Fruit fly (Drosophila melanogaster): ENCODE data around the gene alpha-Est6.

The alpha-Est6 gene

dm6 chr3R:7528677-7529076 lies at the start of gene alpha-Est6:
Gene alpha-Est6 (minus strand): TSS chr3R:7528777.
- TF ChIP-seq CG9932 (GFP tag; IDR thresholded peaks at IDR 0.05) (no peak), mld (GFP tag; IDR thresholded peaks at IDR 0.05; ENCODE audit: partially characterized antibody) (no peak), CG15479 (GFP tag; optimal IDR thresholded peaks at IDR 0.05) (no peak), wek (GFP tag; optimal IDR thresholded peaks at IDR 0.05) (no peak), CG7745 (tag; optimal IDR thresholded peaks at IDR 0.05) (no peak), Max (GFP tag; optimal IDR thresholded peaks at IDR 0.05) (no peak), nerfin-2 (GFP tag; IDR thresholded peaks at IDR 0.05; ENCODE audit: partially characterized antibody) (no peak), cad (GFP tag; optimal IDR thresholded peaks at IDR 0.05) (no peak), CG4328 (GFP tag; optimal IDR thresholded peaks at IDR 0.05) (no peak), CG5953 (GFP tag; IDR thresholded peaks at IDR 0.05) (no peak), CG2889 (GFP tag; IDR thresholded peaks at IDR 0.05) (no peak), Neu2 (GFP tag; optimal IDR thresholded peaks at IDR 0.05; ENCODE audit: borderline replicate concordance) (no peak), stc (GFP tag; IDR thresholded peaks at IDR 0.05) (no peak), CG5180 (GFP tag; optimal IDR thresholded peaks at IDR 0.05) (no peak), CG4360 (GFP tag; IDR thresholded peaks at IDR 0.05) (no peak), CG18011 (GFP tag; optimal IDR thresholded peaks at IDR 0.05) (no peak), Ravus (GFP tag; IDR thresholded peaks at IDR 0.05) (no peak)

DNA sequence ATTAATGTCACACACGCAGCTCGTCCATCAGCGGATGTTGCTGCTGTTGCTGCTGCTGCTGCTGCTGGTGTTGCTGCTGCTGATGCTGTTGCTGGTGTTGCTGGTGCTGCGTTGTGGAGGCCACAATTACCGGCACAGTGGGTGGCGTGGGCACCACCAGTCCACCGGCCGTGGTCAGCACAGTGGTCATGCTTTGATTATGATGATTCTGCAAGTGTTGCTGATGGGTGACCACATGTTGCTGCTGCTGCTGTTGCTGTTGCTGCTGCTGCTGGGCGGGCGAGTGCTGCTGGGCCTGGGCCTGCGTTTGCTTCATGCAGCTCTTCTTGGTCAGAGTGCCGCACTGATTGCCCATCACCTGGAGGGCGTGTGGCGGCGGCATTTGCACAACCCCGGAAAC lies 43.7 kb upstream of the alpha-Est6 start:
- peak in 1 of 2 experiments; percentile 4 for TF ChIP-seq Dfd (GFP tag; optimal IDR thresholded peaks at IDR 0.05)
- TF ChIP-seq emc (GFP tag; optimal IDR thresholded peaks at IDR 0.05), result no peak
- 0 out of 2 replicates have a peak, but pooled peaks have one; percentile 9 for TF ChIP-seq klu (GFP tag; IDR thresholded peaks at IDR 0.05)
- no peak for TF ChIP-seq yki (optimal IDR thresholded peaks at IDR 0.05)
- TF ChIP-seq CG12219 (GFP tag; optimal IDR thresholded peaks at IDR 0.05), result no peak
- peak; percentile 36 for TF ChIP-seq Ets65A (GFP tag)
- TF ChIP-seq CG1792 (GFP tag; optimal IDR thresholded peaks at IDR 0.05), result no peak

- peak; percentile 7 for TF ChIP-seq Ets65A (GFP tag)
- no peak for TF ChIP-seq Stat92E (GFP tag; optimal IDR thresholded peaks at IDR 0.05)
- 0 out of 3 replicates have a peak, but pooled peaks have one; percentile 25 for TF ChIP-seq vnd (GFP tag; IDR thresholded peaks at IDR 0.05; ENCODE audit: partially characterized antibody)
- no peak for TF ChIP-seq HHEX (GFP tag; optimal IDR thresholded peaks at IDR 0.05)
Measured at dm6 chr3R:7551708-7552107, 23.1 kb upstream of the alpha-Est6 start, which contains the start of gene CG45545. Gene CG45545 (plus strand): TSS chr3R:7552008.

- peak; percentile 26 for TF ChIP-seq sens (GFP tag)
- peak; percentile 51 for TF ChIP-seq exex (tag; optimal IDR thresholded peaks at IDR 0.05)
- 0 out of 2 replicates have a peak, but pooled peaks have one; percentile 10 for TF ChIP-seq slbo (GFP tag; IDR thresholded peaks at IDR 0.05)
- TF ChIP-seq nerfin-2 (GFP tag; IDR thresholded peaks at IDR 0.05; ENCODE audit: partially characterized antibody), result no peak
- peak in 1 of 2 experiments; percentile 88 for TF ChIP-seq insv (GFP tag; optimal IDR thresholded peaks at IDR 0.05)
- peak; percentile 63 for TF ChIP-seq E2f2 (GFP tag; IDR thresholded peaks at IDR 0.05)
- TF ChIP-seq CG6175 (GFP tag; IDR thresholded peaks at IDR 0.05), result 0 out of 3 replicates have a peak, but pooled peaks have one; percentile 33
- TF ChIP-seq Awh (GFP tag; IDR thresholded peaks at IDR 0.05), result no peak
- TF ChIP-seq Deaf1 (tag; optimal IDR thresholded peaks at IDR 0.05), result peak; percentile 72
- peak; percentile 39 for TF ChIP-seq CG15479 (GFP tag; optimal IDR thresholded peaks at IDR 0.05)
- 0 out of 2 replicates have a peak, but pooled peaks have one; percentile 6 for TF ChIP-seq CG31224 (GFP tag; IDR thresholded peaks at IDR 0.05)
- TF ChIP-seq disco-r (GFP tag; optimal IDR thresholded peaks at IDR 0.05), result no peak
- no peak for TF ChIP-seq eyg (GFP tag; optimal IDR thresholded peaks at IDR 0.05)
- no peak for TF ChIP-seq bab2 (GFP tag; optimal IDR thresholded peaks at IDR 0.05)
- no peak for TF ChIP-seq Opbp (GFP tag; IDR thresholded peaks at IDR 0.05; ENCODE audit: partially characterized antibody)
- TF ChIP-seq E2f1 (GFP tag; IDR thresholded peaks at IDR 0.05), result no peak
- TF ChIP-seq tll (GFP tag; optimal IDR thresholded peaks at IDR 0.05), result peak in 1 of 2 experiments; percentile 3
- TF ChIP-seq CG34376 (GFP tag; optimal IDR thresholded peaks at IDR 0.05), result peak; percentile 29
- TF ChIP-seq CG3995 (GFP tag; optimal IDR thresholded peaks at IDR 0.05), result peak; percentile 32
Measured at dm6 chr3R:7548808-7549744, 20.5 kb upstream of the alpha-Est6 start, which contains the start of gene alpha-Est1. Gene alpha-Est1 (minus strand): TSS chr3R:7549124.
